Worm (Caenorhabditis elegans) whole organism, young adult: ENCODE results near the gene bus-18.

Source experiments
- B0035.1 ChIP-seq: sonication (generic microtip); optimal IDR thresholded peaks from 2 replicates; lab custom pipeline; 2016; ENCODE audit warnings: missing genetic modification characterization, mild to moderate bottlenecking, missing compliant biosample characterization, missing genotype, missing genetic modification reagents
- B0336.3 ChIP-seq: fragments of 200-800 bp; sonication (Bioruptor generic); IDR thresholded peaks from 2 replicates; pipeline ENCODE4 v1.3.6; 2022; ENCODE audit warnings: missing genetic modification characterization, missing compliant biosample characterization
- C06A6.2 ChIP-seq: fragments of 200-800 bp; sonication (Bioruptor generic); conservative IDR thresholded peaks from 2 replicates; pipeline ENCODE4 v1.3.6; 2022; ENCODE audit warnings: missing genetic modification characterization, missing compliant biosample characterization
- D2030.7 ChIP-seq: fragments of 200-800 bp; sonication (Bioruptor generic); IDR thresholded peaks from 2 replicates; pipeline ENCODE4 v1.3.6; 2022; ENCODE audit warnings: missing genetic modification reagents, missing genetic modification characterization, missing compliant biosample characterization
- F33H1.4 ChIP-seq: fragments of 200-800 bp; sonication (Bioruptor generic); IDR thresholded peaks from 2 replicates; pipeline ENCODE4 v1.3.6; 2022; ENCODE audit warnings: missing genetic modification reagents, missing genetic modification characterization, missing compliant biosample characterization
- F37B4.10 ChIP-seq: fragments of 200-800 bp; sonication (Bioruptor generic); IDR thresholded peaks from 2 replicates; pipeline ENCODE4 v1.3.6; 2022; ENCODE audit warnings: missing genetic modification characterization, missing compliant biosample characterization
- F55B11.4 ChIP-seq: sonication (generic microtip); optimal IDR thresholded peaks from 2 replicates; lab custom pipeline; 2016; ENCODE audit warnings: missing compliant biosample characterization, missing genetic modification characterization, borderline replicate concordance; ENCODE audit not compliant: insufficient read depth
- K11D2.4 ChIP-seq: fragments of 200-800 bp; sonication (Bioruptor generic); IDR thresholded peaks from 2 replicates; pipeline ENCODE4 v1.3.6; 2022; ENCODE audit warnings: missing genetic modification reagents, missing genetic modification characterization, missing compliant biosample characterization
- K12H6.12 ChIP-seq: fragments of 200-800 bp; sonication (Bioruptor generic); optimal IDR thresholded peaks from 2 replicates; lab custom pipeline; 2018; ENCODE audit warnings: mild to moderate bottlenecking, missing genetic modification characterization, missing compliant biosample characterization
- T26A5.8 ChIP-seq: sonication (generic microtip); optimal IDR thresholded peaks from 2 replicates; lab custom pipeline; 2016; ENCODE audit warnings: missing genetic modification characterization, missing compliant biosample characterization
- Y53G8AR.9 ChIP-seq: fragments of 200-800 bp; sonication (Bioruptor generic); conservative IDR thresholded peaks from 2 replicates; pipeline ENCODE4 v1.3.6; 2022; ENCODE audit warnings: missing genetic modification reagents, missing genetic modification characterization, missing compliant biosample characterization
- Y56A3A.18 ChIP-seq: fragments of 200-800 bp; sonication (Bioruptor generic); IDR thresholded peaks from 2 replicates; pipeline ENCODE4 v1.3.6; 2022; ENCODE audit warnings: missing genetic modification reagents, missing genetic modification characterization, missing compliant biosample characterization
- Y79H2A.3 ChIP-seq: fragments of 200-800 bp; sonication (Bioruptor generic); conservative IDR thresholded peaks from 2 replicates; pipeline ENCODE4 v1.3.6; 2022; ENCODE audit warnings: missing genetic modification reagents, missing genetic modification characterization, missing compliant biosample characterization
- ZK185.1 ChIP-seq: sonication (generic microtip); optimal IDR thresholded peaks from 2 replicates; lab custom pipeline; 2016; ENCODE audit warnings: mild to moderate bottlenecking, missing genetic modification characterization, missing compliant biosample characterization; ENCODE audit not compliant: poor library complexity, severe bottlenecking
- akir-1 ChIP-seq: fragments of 200-800 bp; sonication (Bioruptor generic); optimal IDR thresholded peaks from 2 replicates; lab custom pipeline; 2018; ENCODE audit warnings: mild to moderate bottlenecking, missing genetic modification characterization, moderate library complexity, missing compliant biosample characterization
- ama-1 ChIP-seq, 3 experiments: fragments of 150-350 bp in 1 of 3; sonication (generic microtip) in 2 of 3; optimal IDR thresholded peaks; 2 replicates each; lab custom pipeline; 2014 to 2018; ENCODE audit warnings: missing biosample characterization in 2 of 3, missing genetic modification characterization in 2 of 3, missing genetic modification reagents in 2 of 3
- atf-7 ChIP-seq: sonication (generic microtip); optimal IDR thresholded peaks from 2 replicates; lab custom pipeline; 2017; ENCODE audit warnings: mild to moderate bottlenecking, missing genetic modification characterization, missing compliant biosample characterization
- attf-5 ChIP-seq: fragments of 200-800 bp; sonication (Bioruptor generic); optimal IDR thresholded peaks from 2 replicates; lab custom pipeline; 2018; ENCODE audit warnings: mild to moderate bottlenecking, missing genetic modification characterization, missing compliant biosample characterization
- cebp-2 ChIP-seq: fragments of 200-800 bp; sonication (Bioruptor generic); IDR thresholded peaks from 2 replicates; pipeline ENCODE4 v1.3.6; 2022; ENCODE audit warnings: missing genetic modification characterization, missing compliant biosample characterization
- ceh-100 ChIP-seq: fragments of 200-800 bp; sonication (Bioruptor generic); IDR thresholded peaks from 2 replicates; pipeline ENCODE4 v1.3.6; 2022; ENCODE audit warnings: missing genetic modification reagents, missing genetic modification characterization, missing compliant biosample characterization
- die-1 ChIP-seq: sonication (generic microtip); optimal IDR thresholded peaks from 2 replicates; lab custom pipeline; 2016; ENCODE audit warnings: missing genotype, mild to moderate bottlenecking, missing genetic modification characterization, missing compliant biosample characterization
- dox-1 ChIP-seq: fragments of 200-800 bp; sonication (Bioruptor generic); IDR thresholded peaks from 2 replicates; pipeline ENCODE4 v1.3.6; 2022; ENCODE audit warnings: missing genetic modification reagents, missing genetic modification characterization, missing compliant biosample characterization
- dpl-1 ChIP-seq: fragments of 150-350 bp; optimal IDR thresholded peaks from 2 replicates; lab custom pipeline; 2014; ENCODE audit warnings: missing biosample characterization, missing genetic modification reagents, missing genetic modification characterization
- efl-1 ChIP-seq: fragments of 150-350 bp; optimal IDR thresholded peaks from 2 replicates; lab custom pipeline; 2014; ENCODE audit warnings: missing biosample characterization, missing genetic modification reagents, missing genetic modification characterization
- him-1 ChIP-seq: sonication (generic microtip); optimal IDR thresholded peaks from 2 replicates; lab custom pipeline; 2016; ENCODE audit warnings: missing genotype, missing genetic modification reagents, missing genetic modification characterization, missing compliant biosample characterization
- hmg-20 ChIP-seq: fragments of 200-800 bp; sonication (Bioruptor generic); IDR thresholded peaks from 2 replicates; pipeline ENCODE4 v1.3.6; 2022; ENCODE audit warnings: missing genetic modification reagents, missing genetic modification characterization, missing compliant biosample characterization
- lag-1 ChIP-seq: fragments of 200-800 bp; sonication (Bioruptor generic); IDR thresholded peaks from 2 replicates; pipeline ENCODE4 v1.3.6; 2022; ENCODE audit warnings: missing genetic modification reagents, missing genetic modification characterization, missing compliant biosample characterization
- let-607 ChIP-seq, 2 experiments: fragments of 200-800 bp in 1 of 2; sonication (Bioruptor generic) in 1 of 2; sonication (generic microtip) in 1 of 2; optimal IDR thresholded peaks; 2 replicates each; lab custom pipeline; 2016 to 2018; ENCODE audit warnings: mild to moderate bottlenecking in 2 of 2, missing compliant biosample characterization in 2 of 2, missing genetic modification characterization in 2 of 2, moderate library complexity in 2 of 2, missing genotype in 1 of 2
- lin-26 ChIP-seq: fragments of 200-800 bp; sonication (Bioruptor generic); IDR thresholded peaks from 2 replicates; pipeline ENCODE4 v1.3.6; 2022; ENCODE audit warnings: missing genetic modification reagents, missing genetic modification characterization, missing compliant biosample characterization
- madf-10 ChIP-seq: sonication (generic microtip); optimal IDR thresholded peaks from 2 replicates; lab custom pipeline; 2016; ENCODE audit warnings: mild to moderate bottlenecking, missing genetic modification characterization, missing compliant biosample characterization
- madf-8 ChIP-seq: fragments of 200-800 bp; sonication (Bioruptor generic); conservative IDR thresholded peaks from 2 replicates; pipeline ENCODE4 v1.3.6; 2022; ENCODE audit warnings: missing genetic modification reagents, missing genetic modification characterization, missing compliant biosample characterization
- mcd-1 ChIP-seq: fragments of 200-800 bp; sonication (Bioruptor generic); IDR thresholded peaks from 2 replicates; pipeline ENCODE4 v1.3.6; 2022; ENCODE audit warnings: missing genetic modification reagents, missing genetic modification characterization, missing compliant biosample characterization
- mel-28 ChIP-seq: sonication (generic microtip); optimal IDR thresholded peaks from 2 replicates; lab custom pipeline; 2016; ENCODE audit warnings: borderline replicate concordance, mild to moderate bottlenecking, missing genetic modification characterization, missing compliant biosample characterization
- nfyb-1 ChIP-seq: fragments of 200-800 bp; sonication (Bioruptor generic); IDR thresholded peaks from 2 replicates; pipeline ENCODE4 v1.3.6; 2022; ENCODE audit warnings: missing genetic modification reagents, missing genetic modification characterization, missing compliant biosample characterization
- nhr-80 ChIP-seq: sonication (generic microtip); optimal IDR thresholded peaks from 2 replicates; lab custom pipeline; 2016; ENCODE audit warnings: missing genetic modification characterization, missing compliant biosample characterization
- rcor-1 ChIP-seq: fragments of 200-800 bp; sonication (Bioruptor generic); IDR thresholded peaks from 2 replicates; pipeline ENCODE4 v1.3.6; 2022; ENCODE audit warnings: missing genetic modification reagents, missing genetic modification characterization, missing compliant biosample characterization
- repo-1 ChIP-seq: sonication (generic microtip); optimal IDR thresholded peaks from 2 replicates; lab custom pipeline; 2017; ENCODE audit warnings: mild to moderate bottlenecking, missing genetic modification characterization, missing compliant biosample characterization
- snpc-1.1 ChIP-seq: sonication (generic microtip); optimal IDR thresholded peaks from 2 replicates; lab custom pipeline; 2017; ENCODE audit warnings: missing genetic modification characterization, mild to moderate bottlenecking, missing compliant biosample characterization, antibody characterized with exemption, moderate library complexity, missing genotype, missing genetic modification reagents; ENCODE audit not compliant: insufficient read depth
- snpc-3.4 ChIP-seq: sonication (generic microtip); optimal IDR thresholded peaks from 2 replicates; lab custom pipeline; 2017; ENCODE audit warnings: missing genetic modification characterization, mild to moderate bottlenecking, missing compliant biosample characterization, antibody characterized with exemption, moderate library complexity, missing genotype, missing genetic modification reagents
- snpc-4 ChIP-seq, 5 experiments: fragments of 150-350 bp in 1 of 5; sonication (generic microtip) in 4 of 5; optimal IDR thresholded peaks; 2 replicates each; lab custom pipeline; 2014 to 2018; ENCODE audit warnings: missing genetic modification characterization in 5 of 5, missing biosample characterization in 3 of 5, antibody characterized with exemption in 2 of 5, mild to moderate bottlenecking in 2 of 5, missing compliant biosample characterization in 2 of 5, missing genotype in 2 of 5, moderate library complexity in 2 of 5, missing genetic modification reagents in 1 of 5
- somi-1 ChIP-seq: fragments of 200-800 bp; sonication (Bioruptor generic); optimal IDR thresholded peaks from 2 replicates; lab custom pipeline; 2018; ENCODE audit warnings: mild to moderate bottlenecking, missing genetic modification characterization, missing compliant biosample characterization
- tbp1 ChIP-seq: fragments of 200-800 bp; sonication (Bioruptor generic); optimal IDR thresholded peaks from 2 replicates; lab custom pipeline; 2018; ENCODE audit warnings: mild to moderate bottlenecking, missing genetic modification characterization, missing compliant biosample characterization
- xnd-1 ChIP-seq: sonication (generic microtip); optimal IDR thresholded peaks from 2 replicates; lab custom pipeline; 2016; ENCODE audit warnings: missing genotype, missing genetic modification reagents, missing genetic modification characterization, missing compliant biosample characterization

bus-18 gene

ce11 chrV:11762863-11763262 lies 10.7 kb upstream of the bus-18 start, which contains the start of gene T04F3.4:
Gene T04F3.4, minus strand, starts transcription at chrV:11763049.
- peak; percentile 56 to 86 for TF ChIP-seq let-607 (tag; optimal IDR thresholded peaks at IDR 0.05; lab: Kevin White, UChicago)
- no peak for TF ChIP-seq ama-1 (optimal IDR thresholded peaks at IDR 0.05; lab: Kevin White, UChicago)
- TF ChIP-seq ama-1 (GFP tag; optimal IDR thresholded peaks at IDR 0.05; lab: Kevin White, UChicago) = no peak
- no peak for TF ChIP-seq snpc-4 (GFP tag; optimal IDR thresholded peaks at IDR 0.05; lab: Kevin White, UChicago)
- peak in 1 of 4 experiments; percentile 2 for TF ChIP-seq snpc-4 (tag; optimal IDR thresholded peaks at IDR 0.05; lab: Kevin White, UChicago)
- TF ChIP-seq snpc-3.4 = peak; percentile 3

ce11 chrV:11764373-11764954 lies 9.1 kb upstream of the bus-18 start, which contains the start of the genes F55A11.1 and syx-5:
Gene F55A11.1, minus strand, starts transcription at chrV:11764385.
Gene syx-5, plus strand, starts transcription at chrV:11764904.
- TF ChIP-seq akir-1 (no peak), hmg-20 (peak; percentile 53; the same call in 1 of the 2 replicates), atf-7 (tag; lab: Kevin White, UChicago) (peak; percentile 62), snpc-1.1 (tag; lab: Kevin White, UChicago) (peak; percentile 15), mcd-1 (GFP tag; lab: Robert Waterston, UW) (peak; percentile 80), C06A6.2 (GFP tag; lab: Robert Waterston, UW) (0 out of 2 replicates have a peak, but pooled peaks have one; percentile 51), tbp1 (GFP tag; lab: Kevin White, UChicago) (peak; percentile 58), Y56A3A.18 (0 out of 2 replicates have a peak, but pooled peaks have one; percentile 71), ceh-100 (GFP tag; lab: Robert Waterston, UW) (peak; percentile 61), let-607 (tag; optimal IDR thresholded peaks at IDR 0.05; lab: Kevin White, UChicago) (peak; percentile 98), B0336.3 (peak; percentile 71), madf-8 (peak; percentile 34; the same call in 1 of the 2 replicates), dox-1 (GFP tag; lab: Robert Waterston, UW) (peak; percentile 86), snpc-4 (GFP tag; optimal IDR thresholded peaks at IDR 0.05; lab: Kevin White, UChicago) (no peak), snpc-4 (tag; optimal IDR thresholded peaks at IDR 0.05; lab: Kevin White, UChicago) (peak; percentile 2 to 82 (median 52)), D2030.7 (GFP tag; lab: Robert Waterston, UW) (peak; percentile 56; the same call in 1 of the 2 replicates), Y53G8AR.9 (GFP tag; lab: Robert Waterston, UW) (peak; percentile 23; the same call in 1 of the 2 replicates), nfyb-1 (peak; percentile 84), somi-1 (GFP tag; lab: Kevin White, UChicago) (peak; percentile 45), Y79H2A.3 (no peak), xnd-1 (tag; lab: Kevin White, UChicago) (peak; percentile 39), K11D2.4 (GFP tag; lab: Robert Waterston, UW) (peak; percentile 81), ZK185.1 (tag; lab: Kevin White, UChicago) (peak; percentile 22), F33H1.4 (GFP tag; lab: Robert Waterston, UW) (peak; percentile 55), lin-26 (GFP tag; lab: Robert Waterston, UW) (no peak), dpl-1 (peak; percentile 30), K12H6.12 (peak; percentile 65), cebp-2 (GFP tag; lab: Robert Waterston, UW) (no peak), rcor-1 (peak; percentile 79), F55B11.4 (tag; lab: Kevin White, UChicago) (no peak), repo-1 (tag; lab: Kevin White, UChicago) (peak; percentile 92), lag-1 (no peak), B0035.1 (tag; lab: Kevin White, UChicago) (peak; percentile 7), T26A5.8 (no peak), madf-10 (tag; lab: Kevin White, UChicago) (peak; percentile 54), attf-5 (GFP tag; lab: Kevin White, UChicago) (peak; percentile 67), efl-1 (peak; percentile 33), him-1 (peak; percentile 29), F37B4.10 (GFP tag; lab: Robert Waterston, UW) (no peak), nhr-80 (tag; lab: Kevin White, UChicago) (peak; percentile 63), mel-28 (tag; lab: Kevin White, UChicago) (no peak), die-1 (tag; lab: Kevin White, UChicago) (no peak)
